Fruit fly (Drosophila melanogaster) whole organism, adult: Measurements from ENCODE around the gene CG33128.

Experiments used
- CG14711 ChIP-seq: fragments of 200-800 bp; sonication (Bioruptor generic); optimal IDR thresholded peaks from 2 replicates; lab custom pipeline; 2018; ENCODE audit warnings: missing biosample characterization, mild to moderate bottlenecking, missing genetic modification characterization, moderate library complexity
- CG33017 ChIP-seq: fragments of 200-800 bp; sonication (Bioruptor generic); optimal IDR thresholded peaks from 2 replicates; lab custom pipeline; 2018; ENCODE audit warnings: missing biosample characterization, mild to moderate bottlenecking, missing genetic modification characterization, moderate library complexity
- CG5204 ChIP-seq: fragments of 200-800 bp; sonication (Bioruptor generic); optimal IDR thresholded peaks from 2 replicates; lab custom pipeline; 2016; ENCODE audit warnings: missing biosample characterization, missing genetic modification characterization
- Clk ChIP-seq: fragments of 200-800 bp; sonication (Bioruptor generic); optimal IDR thresholded peaks from 2 replicates; lab custom pipeline; 2017; ENCODE audit warnings: missing biosample characterization, missing genetic modification characterization
- Hr96 ChIP-seq: fragments of 200-800 bp; sonication (Bioruptor generic); optimal IDR thresholded peaks from 2 replicates; lab custom pipeline; 2016; ENCODE audit warnings: missing biosample characterization, missing genetic modification characterization
- Mnt ChIP-seq: fragments of 200-800 bp; sonication (Bioruptor generic); optimal IDR thresholded peaks from 2 replicates; lab custom pipeline; 2016; ENCODE audit warnings: missing biosample characterization, mild to moderate bottlenecking, missing genetic modification characterization
- bab1 ChIP-seq: fragments of 200-800 bp; sonication (Bioruptor generic); optimal IDR thresholded peaks from 3 replicates; lab custom pipeline; 2019; ENCODE audit warnings: missing biosample characterization, mild to moderate bottlenecking, missing genetic modification characterization, moderate library complexity
- cic ChIP-seq: fragments of 200-800 bp; sonication (Bioruptor generic); optimal IDR thresholded peaks from 2 replicates; lab custom pipeline; 2017; ENCODE audit warnings: missing biosample characterization, mild to moderate bottlenecking, missing genetic modification characterization, moderate library complexity
- cnc ChIP-seq, 2 experiments: fragments of >200 bp; optimal IDR thresholded peaks; 2 replicates each; lab custom pipeline; 2017
- kay ChIP-seq: fragments of 200-800 bp; sonication (Bioruptor generic); peaks from one replicate; lab custom pipeline; 2016; ENCODE audit warnings: missing biosample characterization, missing genetic modification characterization, borderline replicate concordance
- ovo ChIP-seq: fragments of 200-800 bp; sonication (Bioruptor generic); optimal IDR thresholded peaks from 2 replicates; lab custom pipeline; 2016; ENCODE audit warnings: missing biosample characterization, missing genetic modification characterization
- pad ChIP-seq: fragments of 200-800 bp; sonication (Bioruptor generic); optimal IDR thresholded peaks from 3 replicates; lab custom pipeline; 2017; ENCODE audit warnings: missing biosample characterization, missing genetic modification characterization, mild to moderate bottlenecking, moderate library complexity, missing genetic modification reagents
- tj ChIP-seq: fragments of 200-800 bp; sonication (Bioruptor generic); optimal IDR thresholded peaks from 3 replicates; lab custom pipeline; 2017; ENCODE audit warnings: missing biosample characterization, mild to moderate bottlenecking, missing genetic modification characterization, moderate library complexity
- toe ChIP-seq: fragments of 200-800 bp; sonication (Bioruptor generic); optimal IDR thresholded peaks from 2 replicates; lab custom pipeline; 2016; ENCODE audit warnings: missing biosample characterization, missing genetic modification characterization

DNA sequence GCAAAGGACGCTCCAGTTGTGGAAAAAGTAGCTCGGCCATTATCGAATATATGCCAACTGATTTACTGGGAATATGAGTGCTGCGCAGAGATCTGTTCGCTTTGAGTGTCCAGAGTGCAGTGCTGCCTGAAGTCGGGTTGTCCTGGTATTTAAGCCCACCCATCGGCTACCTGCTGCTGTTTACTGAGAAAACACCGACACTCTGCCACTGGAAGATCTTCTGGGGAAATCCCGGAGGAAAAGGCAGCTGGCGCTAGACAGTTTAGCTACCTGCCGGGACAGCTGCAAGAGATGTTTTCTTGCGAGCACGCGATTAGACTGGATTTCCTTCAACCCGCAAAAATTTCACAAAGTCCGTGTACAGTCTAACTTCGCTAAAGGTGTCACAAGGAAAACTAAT is 24.2 kb downstream of the CG33128 start, which contains the start of gene halo:
- no peak for TF ChIP-seq Clk
- TF ChIP-seq CG33017: no peak
- TF ChIP-seq kay (GFP tag; lab: Kevin White, UChicago): no peak
- no peak for TF ChIP-seq Hr96
- TF ChIP-seq pad (GFP tag; lab: Kevin White, UChicago): no peak
- TF ChIP-seq cnc (optimal IDR thresholded peaks at IDR 0.05; lab: Kevin White, UChicago): no peak
- TF ChIP-seq CG14711: no peak
- no peak for TF ChIP-seq ovo (GFP tag; lab: Kevin White, UChicago)
- no peak for TF ChIP-seq cic (GFP tag; lab: Kevin White, UChicago)
- no peak for TF ChIP-seq tj (GFP tag; lab: Kevin White, UChicago)
- no peak for TF ChIP-seq CG5204
- no peak for TF ChIP-seq bab1
- no peak for TF ChIP-seq toe
- TF ChIP-seq Mnt: no peak
